Worm (Caenorhabditis elegans) whole organism, mixed stage, embryonic: ENCODE measurements around the gene ttm-1.

Experiments used
- M03D4.4 ChIP-seq: sonication (generic microtip); optimal IDR thresholded peaks from 2 replicates; lab custom pipeline; 2017; ENCODE audit warnings: mild to moderate bottlenecking, missing genetic modification characterization, missing compliant biosample characterization
- blmp-1 ChIP-seq: fragments of 150-350 bp; optimal IDR thresholded peaks from 2 replicates; lab custom pipeline; 2014; ENCODE audit warnings: missing biosample characterization, missing genetic modification characterization
- ceh-83 ChIP-seq: fragments of 200-800 bp; sonication (Bioruptor generic); optimal IDR thresholded peaks from 2 replicates; lab custom pipeline; 2018; ENCODE audit warnings: mild to moderate bottlenecking, missing genetic modification characterization, missing compliant biosample characterization
- ces-1 ChIP-seq: fragments of 150-350 bp; optimal IDR thresholded peaks from 2 replicates; lab custom pipeline; 2014; ENCODE audit warnings: missing biosample characterization, missing genetic modification reagents, missing genetic modification characterization
- cnd-1 ChIP-seq: fragments of 200-800 bp; sonication (Bioruptor generic); optimal IDR thresholded peaks from 2 replicates; lab custom pipeline; 2018; ENCODE audit warnings: mild to moderate bottlenecking, missing genetic modification characterization, missing compliant biosample characterization
- drap-1 ChIP-seq: fragments of 200-800 bp; sonication (Bioruptor generic); optimal IDR thresholded peaks from 3 replicates; lab custom pipeline; 2018; ENCODE audit warnings: mild to moderate bottlenecking, missing genetic modification characterization, missing compliant biosample characterization
- elt-1 ChIP-seq: sonication (generic microtip); optimal IDR thresholded peaks from 2 replicates; lab custom pipeline; 2017; ENCODE audit warnings: missing genetic modification characterization, mild to moderate bottlenecking, missing compliant biosample characterization, antibody characterized with exemption, moderate library complexity, borderline replicate concordance; ENCODE audit not compliant: insufficient read depth
- elt-3 ChIP-seq: fragments of 150-350 bp; optimal IDR thresholded peaks from 2 replicates; lab custom pipeline; 2014; ENCODE audit warnings: missing biosample characterization, missing genetic modification characterization
- flh-1 ChIP-seq: fragments of 200-800 bp; sonication (Bioruptor generic); optimal IDR thresholded peaks from 2 replicates; lab custom pipeline; 2018; ENCODE audit warnings: mild to moderate bottlenecking, missing genetic modification characterization, moderate library complexity, missing compliant biosample characterization
- hlh-1 ChIP-seq: fragments of 150-350 bp; optimal IDR thresholded peaks from 2 replicates; lab custom pipeline; 2014; ENCODE audit warnings: missing biosample characterization, missing genetic modification reagents, missing genetic modification characterization
- lin-13 ChIP-seq: fragments of 150-350 bp; optimal IDR thresholded peaks from 2 replicates; lab custom pipeline; 2014; ENCODE audit warnings: missing biosample characterization, missing genetic modification characterization
- lin-32 ChIP-seq: fragments of 200-800 bp; sonication (Bioruptor generic); optimal IDR thresholded peaks from 2 replicates; lab custom pipeline; 2018; ENCODE audit warnings: mild to moderate bottlenecking, missing genetic modification characterization, missing compliant biosample characterization
- lsy-2 ChIP-seq: fragments of 150-350 bp; optimal IDR thresholded peaks from 2 replicates; lab custom pipeline; 2014; ENCODE audit warnings: missing biosample characterization, missing genetic modification characterization
- mab-5 ChIP-seq: fragments of 150-350 bp; optimal IDR thresholded peaks from 2 replicates; lab custom pipeline; 2014; ENCODE audit warnings: missing biosample characterization, missing genetic modification characterization
- mep-1 ChIP-seq: fragments of 150-350 bp; optimal IDR thresholded peaks from 2 replicates; lab custom pipeline; 2017; ENCODE audit warnings: missing biosample characterization, missing genetic modification reagents, missing genetic modification characterization, inconsistent platforms
- mls-2 ChIP-seq: sonication (generic microtip); optimal IDR thresholded peaks from 2 replicates; lab custom pipeline; 2016; ENCODE audit warnings: mild to moderate bottlenecking, missing genetic modification characterization, moderate library complexity, missing compliant biosample characterization
- nhr-12 ChIP-seq: fragments of 150-350 bp; optimal IDR thresholded peaks from 2 replicates; lab custom pipeline; 2014; ENCODE audit warnings: missing biosample characterization, missing genetic modification characterization
- nhr-2 ChIP-seq: fragments of 150-350 bp; optimal IDR thresholded peaks from 2 replicates; lab custom pipeline; 2014; ENCODE audit warnings: missing biosample characterization, missing genetic modification characterization
- nhr-237 ChIP-seq: fragments of 150-350 bp; optimal IDR thresholded peaks from 2 replicates; lab custom pipeline; 2014; ENCODE audit warnings: missing biosample characterization, missing genetic modification characterization
- nhr-28 ChIP-seq: fragments of 150-350 bp; optimal IDR thresholded peaks from 2 replicates; lab custom pipeline; 2014; ENCODE audit warnings: missing biosample characterization, missing genetic modification characterization
- nhr-76 ChIP-seq: sonication (generic microtip); optimal IDR thresholded peaks from 2 replicates; lab custom pipeline; 2017; ENCODE audit warnings: missing biosample characterization, missing genetic modification characterization
- pha-4 ChIP-seq: fragments of 150-350 bp; optimal IDR thresholded peaks from 2 replicates; lab custom pipeline; 2018; ENCODE audit warnings: missing biosample characterization, missing genetic modification reagents, missing genetic modification characterization
- sem-2 ChIP-seq: fragments of 200-800 bp; sonication (Bioruptor generic); optimal IDR thresholded peaks from 2 replicates; lab custom pipeline; 2018; ENCODE audit warnings: mild to moderate bottlenecking, missing genetic modification characterization, missing compliant biosample characterization
- snpc-4 ChIP-seq: fragments of 150-350 bp; optimal IDR thresholded peaks from 2 replicates; lab custom pipeline; 2014; ENCODE audit warnings: missing biosample characterization, missing genetic modification characterization
- tbx-8 ChIP-seq: fragments of 200-800 bp; sonication (Bioruptor generic); optimal IDR thresholded peaks from 2 replicates; lab custom pipeline; 2018; ENCODE audit warnings: mild to moderate bottlenecking, missing genetic modification characterization, moderate library complexity, missing compliant biosample characterization
- unc-120 ChIP-seq: sonication (generic microtip); optimal IDR thresholded peaks from 2 replicates; lab custom pipeline; 2017; ENCODE audit warnings: missing genetic modification characterization, missing compliant biosample characterization; ENCODE audit not compliant: poor library complexity, severe bottlenecking
- unc-39 ChIP-seq: fragments of 150-350 bp; optimal IDR thresholded peaks from 2 replicates; lab custom pipeline; 2014; ENCODE audit warnings: missing biosample characterization, missing genetic modification characterization
- unc-62 ChIP-seq: fragments of 150-350 bp; optimal IDR thresholded peaks from 2 replicates; lab custom pipeline; 2014; ENCODE audit warnings: missing biosample characterization, missing genetic modification reagents, missing genetic modification characterization
- zip-8 ChIP-seq: fragments of 150-350 bp; optimal IDR thresholded peaks from 2 replicates; lab custom pipeline; 2014; ENCODE audit warnings: missing biosample characterization, missing genetic modification characterization
- ztf-11 ChIP-seq: fragments of 150-350 bp; optimal IDR thresholded peaks from 2 replicates; lab custom pipeline; 2014; ENCODE audit warnings: missing biosample characterization, missing genetic modification characterization

Gene ttm-1

ce11 chrIII:12977559-12977958 is 10.8 kb upstream of the ttm-1 start, which contains the start of gene ZK1010.2:
ZK1010.2 (minus strand) TSS chrIII:12977862.
- TF ChIP-seq unc-62 (GFP tag; lab: Kevin White, UChicago), result no peak
- no peak for TF ChIP-seq flh-1 (GFP tag; lab: Kevin White, UChicago)
- no peak for TF ChIP-seq zip-8
- TF ChIP-seq nhr-2 (tag; lab: Kevin White, UChicago), result no peak
- TF ChIP-seq nhr-237 (tag; lab: Kevin White, UChicago), result no peak
- TF ChIP-seq M03D4.4 (tag; lab: Kevin White, UChicago), result no peak
- TF ChIP-seq unc-39, result no peak
- no peak for TF ChIP-seq nhr-76 (tag; lab: Kevin White, UChicago)
- TF ChIP-seq lin-13, result no peak
- no peak for TF ChIP-seq tbx-8 (GFP tag; lab: Kevin White, UChicago)

ce11 chrIII:12972398-12972797 is 5.6 kb upstream of the ttm-1 start, which contains the start of gene bckd-1A:
bckd-1A (minus strand) TSS chrIII:12972498.
- TF ChIP-seq lsy-2 (tag; lab: Kevin White, UChicago) (no peak), nhr-76 (tag; lab: Kevin White, UChicago) (no peak), mep-1 (tag; lab: Kevin White, UChicago) (no peak), blmp-1 (tag; lab: Kevin White, UChicago) (no peak), nhr-12 (tag; lab: Kevin White, UChicago) (no peak), M03D4.4 (tag; lab: Kevin White, UChicago) (no peak), hlh-1 (no peak), nhr-2 (tag; lab: Kevin White, UChicago) (no peak), elt-3 (tag; lab: Kevin White, UChicago) (no peak), nhr-237 (tag; lab: Kevin White, UChicago) (no peak), lin-13 (no peak), unc-120 (tag; lab: Kevin White, UChicago) (no peak), drap-1 (GFP tag; lab: Kevin White, UChicago) (no peak), mls-2 (tag; lab: Kevin White, UChicago) (no peak), unc-39 (no peak), elt-1 (tag; lab: Kevin White, UChicago) (no peak), zip-8 (no peak), ztf-11 (tag; lab: Kevin White, UChicago) (no peak)

ce11 chrIII:12971828-12972379 is 5.1 kb upstream of the ttm-1 start:
- TF ChIP-seq unc-62 (GFP tag; lab: Kevin White, UChicago), result peak; percentile 84
- TF ChIP-seq lin-32, result no peak
- TF ChIP-seq sem-2 (GFP tag; lab: Kevin White, UChicago), result no peak
- TF ChIP-seq pha-4 (tag; lab: Kevin White, UChicago), result no peak
- no peak for TF ChIP-seq mls-2 (tag; lab: Kevin White, UChicago)
- no peak for TF ChIP-seq nhr-12 (tag; lab: Kevin White, UChicago)
- TF ChIP-seq nhr-76 (tag; lab: Kevin White, UChicago), result no peak
- peak; percentile 17 for TF ChIP-seq hlh-1
- peak; percentile 40 for TF ChIP-seq lsy-2 (tag; lab: Kevin White, UChicago)
- TF ChIP-seq mab-5 (tag; lab: Kevin White, UChicago), result no peak
- TF ChIP-seq, all 35 proteins: peak for 3

- no peak for TF ChIP-seq nhr-2 (tag; lab: Kevin White, UChicago)
- no peak for TF ChIP-seq nhr-28 (tag; lab: Kevin White, UChicago)
- no peak for TF ChIP-seq M03D4.4 (tag; lab: Kevin White, UChicago)
- TF ChIP-seq elt-3 (tag; lab: Kevin White, UChicago), result no peak
- TF ChIP-seq elt-1 (tag; lab: Kevin White, UChicago), result no peak
- no peak for TF ChIP-seq blmp-1 (tag; lab: Kevin White, UChicago)
- no peak for TF ChIP-seq mep-1 (tag; lab: Kevin White, UChicago)
- TF ChIP-seq mls-2 (tag; lab: Kevin White, UChicago), result no peak
- no peak for TF ChIP-seq ces-1 (GFP tag; lab: Kevin White, UChicago)
- no peak for TF ChIP-seq ceh-83 (GFP tag; lab: Kevin White, UChicago)
- TF ChIP-seq cnd-1 (tag; lab: Kevin White, UChicago), result no peak
- no peak for TF ChIP-seq hlh-1
These were observed 1.5 kb upstream of the ttm-1 start for ce11 chrIII:12968330-12968729.

- TF ChIP-seq mls-2 (tag; lab: Kevin White, UChicago), result no peak
- TF ChIP-seq lin-13, result no peak
- no peak for TF ChIP-seq ztf-11 (tag; lab: Kevin White, UChicago)
- no peak for TF ChIP-seq sem-2 (GFP tag; lab: Kevin White, UChicago)
- TF ChIP-seq pha-4 (tag; lab: Kevin White, UChicago), result no peak
- no peak for TF ChIP-seq mep-1 (tag; lab: Kevin White, UChicago)
- TF ChIP-seq ces-1 (GFP tag; lab: Kevin White, UChicago), result no peak
- TF ChIP-seq snpc-4 (tag; lab: Kevin White, UChicago), result no peak
- TF ChIP-seq drap-1 (GFP tag; lab: Kevin White, UChicago), result no peak
These were observed 745 bp upstream of the ttm-1 start for ce11 chrIII:12967437-12968043.
